Worm (Caenorhabditis elegans): ENCODE measurements around the gene ZK1320.11.

DNA sequence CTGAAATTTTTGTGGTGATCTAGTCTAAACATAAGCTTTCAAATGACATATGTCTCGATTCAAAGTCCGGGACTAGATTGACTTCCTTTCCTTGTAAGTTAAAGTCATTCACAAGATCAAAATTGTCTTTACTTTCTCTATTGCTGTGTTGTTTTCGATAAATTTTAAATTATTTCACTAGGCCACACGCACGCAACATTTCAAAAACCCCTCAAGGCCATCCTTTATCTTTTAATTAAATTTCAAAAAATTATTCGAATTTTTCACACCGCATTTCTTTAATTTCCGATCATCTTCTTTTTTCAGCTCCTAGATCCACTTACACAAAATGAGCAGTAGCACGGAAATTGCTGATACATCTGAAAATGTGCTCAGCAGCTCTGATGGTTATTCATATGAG lies 31.1 kb upstream of the ZK1320.11 start, which contains the start of gene ZK1307.7:
- no peak for TF ChIP-seq dao-5 (tag; optimal IDR thresholded peaks at IDR 0.05)
- TF ChIP-seq W03F9.2 (tag; optimal IDR thresholded peaks at IDR 0.05), result no peak
- no peak for TF ChIP-seq him-1 (tag; optimal IDR thresholded peaks at IDR 0.05)
